Fruit fly (Drosophila melanogaster): Measurements from ENCODE around the gene CG15764.

CG15764 gene

DNA sequence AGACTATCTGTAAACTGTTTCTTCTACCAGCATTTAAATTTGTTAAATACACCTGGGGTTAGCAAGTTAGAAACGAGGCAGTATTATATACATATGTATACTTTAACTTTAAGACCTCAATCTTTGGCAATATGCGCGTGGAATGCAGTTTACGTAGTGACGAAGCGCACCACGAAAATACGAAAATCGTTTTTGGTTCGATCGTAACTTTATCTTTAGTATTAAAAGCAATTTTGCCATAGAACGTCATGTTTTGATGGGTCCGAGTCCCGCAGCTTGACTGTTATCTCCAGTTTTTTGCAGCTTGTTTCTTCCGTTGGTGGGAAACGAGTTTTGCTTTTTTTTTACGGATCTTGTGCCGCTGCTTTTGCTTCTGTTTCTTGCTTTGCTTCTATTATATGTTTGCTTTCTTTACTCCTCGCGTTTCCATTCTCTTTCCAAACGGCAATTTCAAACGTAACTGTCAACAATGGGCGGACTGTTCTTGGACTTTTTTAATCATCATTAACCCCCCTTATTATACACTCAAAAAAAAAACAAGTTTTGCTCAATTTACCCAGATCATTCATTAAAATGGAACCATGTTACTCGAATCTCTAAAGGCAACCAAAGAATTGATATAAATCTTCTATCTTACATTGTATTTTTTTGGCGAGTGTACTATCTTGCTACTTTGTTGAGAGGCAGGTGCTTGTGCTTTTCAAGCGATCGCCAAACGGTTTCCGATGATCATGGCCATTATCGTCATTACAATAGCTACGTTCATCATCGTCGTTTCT, 23.0 kb downstream of the CG15764 start (continued):
- TF ChIP-seq CG6808 (GFP tag; optimal IDR thresholded peaks at IDR 0.05) (peak; percentile 20), cyc (GFP tag; optimal IDR thresholded peaks at IDR 0.05) (peak; percentile 34), CG6276 (GFP tag; optimal IDR thresholded peaks at IDR 0.05) (peak; percentile 38), CG15336 (GFP tag; IDR thresholded peaks at IDR 0.05) (peak; percentile 50), pdm3 (GFP tag; optimal IDR thresholded peaks at IDR 0.05) (peak; percentile 70), OdsH (GFP tag; optimal IDR thresholded peaks at IDR 0.05) (peak; percentile 55), esn (GFP tag; optimal IDR thresholded peaks at IDR 0.05) (peak; percentile 70), CG1621 (tag; optimal IDR thresholded peaks at IDR 0.05) (no peak), CG6163 (GFP tag; IDR thresholded peaks at IDR 0.05) (peak; percentile 76), CG34406 (GFP tag; optimal IDR thresholded peaks at IDR 0.05) (peak; percentile 36), eg (GFP tag; IDR thresholded peaks at IDR 0.05) (peak; percentile 81), Smox (GFP tag; optimal IDR thresholded peaks at IDR 0.05) (peak; percentile 49), CG11902 (GFP tag; optimal IDR thresholded peaks at IDR 0.05) (no peak), CG8632 (GFP tag; optimal IDR thresholded peaks at IDR 0.05) (no peak), net (GFP tag; optimal IDR thresholded peaks at IDR 0.05) (peak; percentile 61), dac (GFP tag; optimal IDR thresholded peaks at IDR 0.05) (peak; percentile 23), spab (GFP tag; optimal IDR thresholded peaks at IDR 0.05) (no peak), Blimp-1 (GFP tag; optimal IDR thresholded peaks at IDR 0.05) (no peak), CG8319 (GFP tag; optimal IDR thresholded peaks at IDR 0.05) (no peak), acj6 (GFP tag; optimal IDR thresholded peaks at IDR 0.05) (peak; percentile 52), Sox14 (GFP tag; optimal IDR thresholded peaks at IDR 0.05) (peak; percentile 57), Eip75B (GFP tag; optimal IDR thresholded peaks at IDR 0.05) (peak; percentile 44), achi (GFP tag; optimal IDR thresholded peaks at IDR 0.05) (peak; percentile 56), salr (GFP tag; optimal IDR thresholded peaks at IDR 0.05) (peak in 1 of 2 experiments; percentile 57), fkh (GFP tag; optimal IDR thresholded peaks at IDR 0.05) (peak; percentile 1), fd59A (GFP tag; optimal IDR thresholded peaks at IDR 0.05) (peak; percentile 16), Ets21C (GFP tag; optimal IDR thresholded peaks at IDR 0.05) (peak; percentile 36), Sox15 (GFP tag; optimal IDR thresholded peaks at IDR 0.05) (peak; percentile 6), CG10669 (GFP tag; optimal IDR thresholded peaks at IDR 0.05) (peak; percentile 3), CG6792 (GFP tag; optimal IDR thresholded peaks at IDR 0.05) (peak; percentile 37), CG11294 (GFP tag; IDR thresholded peaks at IDR 0.05) (0 out of 2 replicates have a peak, but pooled peaks have one; percentile 22)

DNA sequence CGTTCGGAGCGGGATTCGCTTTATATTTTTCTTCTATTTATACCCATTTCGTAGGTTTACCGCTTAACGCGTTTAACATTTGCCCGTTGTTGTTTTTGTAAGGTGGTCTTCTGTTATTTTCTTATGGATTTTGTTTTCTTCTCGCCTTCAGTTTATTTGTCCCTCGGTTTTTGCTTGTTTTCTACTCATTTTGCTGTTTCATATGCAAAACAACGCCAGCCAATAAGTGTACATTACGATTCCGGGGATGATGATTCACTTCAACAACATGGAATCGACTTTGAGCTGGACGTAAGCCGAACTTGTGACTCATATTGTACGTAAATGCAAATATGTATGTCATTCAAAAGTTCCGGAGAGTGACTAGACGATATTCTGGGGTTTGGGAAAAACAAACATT, 23.6 kb downstream of the CG15764 start:
- TF ChIP-seq eg (GFP tag; IDR thresholded peaks at IDR 0.05) (no peak), ss (GFP tag; optimal IDR thresholded peaks at IDR 0.05) (peak in 1 of 2 experiments; percentile 21), CG16779 (tag; optimal IDR thresholded peaks at IDR 0.05) (no peak), salr (GFP tag; optimal IDR thresholded peaks at IDR 0.05) (no peak), CG6854 (GFP tag; optimal IDR thresholded peaks at IDR 0.05) (no peak), CG1621 (tag; optimal IDR thresholded peaks at IDR 0.05) (peak; percentile 30), CG11294 (GFP tag; IDR thresholded peaks at IDR 0.05) (no peak), Sox15 (GFP tag; optimal IDR thresholded peaks at IDR 0.05) (no peak), CG9139 (GFP tag; optimal IDR thresholded peaks at IDR 0.05) (peak; percentile 23), CG10669 (GFP tag; optimal IDR thresholded peaks at IDR 0.05) (no peak), CG11762 (GFP tag; optimal IDR thresholded peaks at IDR 0.05; ENCODE audit: insufficient read depth) (no peak)

DNA sequence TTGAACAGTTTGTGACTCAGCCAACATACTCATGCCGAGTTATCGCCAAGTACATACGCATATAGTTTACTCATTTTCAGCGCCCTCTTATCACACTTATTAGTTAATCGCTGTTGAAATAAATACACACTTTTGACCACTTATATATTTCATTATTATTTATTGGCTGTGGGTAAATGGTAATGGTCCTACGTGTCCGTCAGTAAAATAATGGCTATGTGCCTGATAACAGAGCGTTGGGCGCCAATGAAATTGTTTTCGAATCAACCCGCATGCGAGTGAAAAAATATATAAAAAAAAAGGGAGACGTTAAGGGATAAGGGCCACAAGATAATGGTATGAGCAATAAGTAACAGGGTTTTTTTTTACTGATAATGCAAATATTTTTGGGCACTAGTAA, 24.3 kb downstream of the CG15764 start:
- 0 out of 3 replicates have a peak, but pooled peaks have one; percentile 11 for TF ChIP-seq CG6163 (GFP tag; IDR thresholded peaks at IDR 0.05)
- no peak for TF ChIP-seq Eip93F (GFP tag; optimal IDR thresholded peaks at IDR 0.05)
- TF ChIP-seq CG3919 (GFP tag; optimal IDR thresholded peaks at IDR 0.05), result no peak
- TF ChIP-seq Sox14 (GFP tag; optimal IDR thresholded peaks at IDR 0.05), result no peak
- TF ChIP-seq svp (GFP tag), result peak; percentile 20
- no peak for TF ChIP-seq Gug (GFP tag; IDR thresholded peaks at IDR 0.05)
- TF ChIP-seq vri (GFP tag; optimal IDR thresholded peaks at IDR 0.05), result peak; percentile 11

Measured in whole organism, prepupa.